Worm (Caenorhabditis elegans) whole organism, L3 larva: ENCODE results near the gene nhr-196.

Source experiments
- pqm-1 ChIP-seq: fragments of 150-350 bp; optimal IDR thresholded peaks from 2 replicates; lab custom pipeline; 2017; ENCODE audit warnings: missing biosample characterization, missing genetic modification characterization, inconsistent platforms
- tbx-2 ChIP-seq: sonication (generic microtip); optimal IDR thresholded peaks from 2 replicates; lab custom pipeline; 2016; ENCODE audit warnings: mild to moderate bottlenecking, missing genetic modification characterization, missing compliant biosample characterization

DNA sequence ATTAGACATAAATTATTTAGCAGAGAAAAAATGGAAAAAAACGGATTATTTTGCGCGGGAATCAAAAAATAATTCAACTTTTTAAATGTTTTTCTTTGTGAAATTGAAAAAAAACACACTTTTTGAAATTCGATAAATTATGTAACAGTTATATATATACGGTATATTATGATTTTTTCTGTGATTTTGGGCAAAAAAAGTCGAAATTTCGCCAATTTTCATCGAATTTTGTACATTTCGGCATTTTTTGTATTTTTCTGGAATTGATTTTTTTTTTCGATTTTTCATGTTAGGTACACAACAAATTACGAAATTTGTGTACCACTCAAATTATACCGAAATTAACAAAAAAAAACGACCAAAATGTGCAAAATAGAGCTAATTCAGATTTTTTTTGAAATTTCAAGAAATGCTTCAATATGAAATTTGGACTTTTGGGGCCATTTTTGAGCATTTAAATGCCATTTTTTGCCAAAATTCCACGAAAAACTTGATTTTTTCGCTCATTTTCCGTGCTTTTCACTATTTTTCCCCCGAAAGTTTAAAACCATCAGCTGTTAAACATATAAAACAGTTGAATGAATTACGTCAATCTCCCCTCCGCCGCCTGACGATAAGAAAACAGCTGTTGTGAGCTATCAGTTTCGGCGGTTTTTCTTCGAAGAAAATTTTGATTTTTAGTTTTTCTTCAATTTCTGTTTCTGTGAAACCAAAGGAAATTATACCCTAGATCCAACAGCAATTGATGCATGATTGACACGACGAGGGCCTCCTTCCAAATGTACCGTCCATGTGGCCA lies 27.1 kb upstream of the nhr-196 start:
- TF ChIP-seq pqm-1 (tag; lab: Kevin White, UChicago), result no peak
- no peak for TF ChIP-seq tbx-2 (tag; lab: Kevin White, UChicago)
